Fruit fly (Drosophila melanogaster) whole organism, prepupa: ENCODE data around the gene Rpn3.

Experiments
- Blimp-1 ChIP-seq: fragments of 200-800 bp; sonication (Bioruptor generic); optimal IDR thresholded peaks from 3 replicates; lab custom pipeline; 2017; ENCODE audit warnings: missing biosample characterization, missing genetic modification characterization, mild to moderate bottlenecking, moderate library complexity, missing genetic modification reagents
- CG10631 ChIP-seq: fragments of 200-800 bp; sonication (Bioruptor generic); optimal IDR thresholded peaks from 2 replicates; lab custom pipeline; 2016; ENCODE audit warnings: missing biosample characterization, missing genetic modification characterization
- CG10669 ChIP-seq: fragments of 200-800 bp; sonication (Bioruptor generic); optimal IDR thresholded peaks from 3 replicates; lab custom pipeline; 2018; ENCODE audit warnings: missing biosample characterization, mild to moderate bottlenecking, missing genetic modification characterization, moderate library complexity
- CG11294 ChIP-seq: fragments of 200-800 bp; sonication (Bioruptor generic); IDR thresholded peaks from 2 replicates; pipeline ENCODE4 v1.3.6; 2022; ENCODE audit warnings: missing biosample characterization, missing genetic modification characterization
- CG11762 ChIP-seq: fragments of 200-800 bp; sonication (Bioruptor generic); optimal IDR thresholded peaks from 3 replicates; lab custom pipeline; 2016; ENCODE audit warnings: missing biosample characterization, missing genetic modification characterization; ENCODE audit not compliant: insufficient read depth
- CG15336 ChIP-seq: fragments of 200-800 bp; sonication (Bioruptor generic); IDR thresholded peaks from 2 replicates; pipeline ENCODE4 v1.3.6; 2022; ENCODE audit warnings: missing biosample characterization, missing genetic modification characterization
- CG16779 ChIP-seq: fragments of 200-800 bp; sonication (Bioruptor generic); optimal IDR thresholded peaks from 3 replicates; lab custom pipeline; 2017; ENCODE audit warnings: missing biosample characterization, mild to moderate bottlenecking, missing genetic modification characterization
- CG3032 ChIP-seq: fragments of 200-800 bp; optimal IDR thresholded peaks from 2 replicates; lab custom pipeline; 2019; ENCODE audit warnings: missing biosample characterization, mild to moderate bottlenecking, missing genetic modification characterization, moderate library complexity
- CG31627 ChIP-seq: fragments of 200-800 bp; sonication (Bioruptor generic); optimal IDR thresholded peaks from 3 replicates; lab custom pipeline; 2016; ENCODE audit warnings: missing biosample characterization, missing genetic modification characterization
- CG32006 ChIP-seq: fragments of 200-800 bp; sonication (Bioruptor generic); optimal IDR thresholded peaks from 3 replicates; lab custom pipeline; 2017; ENCODE audit warnings: missing biosample characterization, mild to moderate bottlenecking, missing genetic modification characterization
- CG6163 ChIP-seq: fragments of 200-800 bp; sonication (Bioruptor generic); IDR thresholded peaks from 3 replicates; pipeline ENCODE4 v1.3.6; 2022; ENCODE audit warnings: missing biosample characterization, missing genetic modification characterization
- CG6808 ChIP-seq: fragments of 200-800 bp; sonication (Bioruptor generic); optimal IDR thresholded peaks from 3 replicates; lab custom pipeline; 2017; ENCODE audit warnings: missing biosample characterization, missing genetic modification characterization, mild to moderate bottlenecking, moderate library complexity, missing genetic modification reagents
- CG8319 ChIP-seq: fragments of 200-800 bp; sonication (Bioruptor generic); optimal IDR thresholded peaks from 3 replicates; lab custom pipeline; 2016; ENCODE audit warnings: missing biosample characterization, missing genetic modification characterization
- CG9139 ChIP-seq: fragments of 200-800 bp; sonication (Bioruptor generic); optimal IDR thresholded peaks from 3 replicates; lab custom pipeline; 2017; ENCODE audit warnings: missing biosample characterization, mild to moderate bottlenecking, missing genetic modification characterization
- Eip75B ChIP-seq: fragments of 200-800 bp; sonication (Bioruptor generic); optimal IDR thresholded peaks from 3 replicates; lab custom pipeline; 2016; ENCODE audit warnings: missing biosample characterization, missing genetic modification characterization
- Eip78C ChIP-seq: fragments of 200-800 bp; sonication (Bioruptor generic); peaks from one replicate; lab custom pipeline; 2016; ENCODE audit warnings: missing biosample characterization, missing genetic modification characterization
- Eip93F ChIP-seq: fragments of 200-800 bp; sonication (Bioruptor generic); optimal IDR thresholded peaks from 2 replicates; lab custom pipeline; 2016; ENCODE audit warnings: missing biosample characterization, mild to moderate bottlenecking, missing genetic modification characterization
- Ets21C ChIP-seq: fragments of 200-800 bp; sonication (Bioruptor generic); optimal IDR thresholded peaks from 3 replicates; lab custom pipeline; 2016; ENCODE audit warnings: missing biosample characterization, missing genetic modification characterization
- Ets96B ChIP-seq: fragments of 200-800 bp; optimal IDR thresholded peaks from 2 replicates; lab custom pipeline; 2019; ENCODE audit warnings: missing biosample characterization, mild to moderate bottlenecking, missing genetic modification characterization, moderate library complexity
- Gug ChIP-seq: fragments of 200-800 bp; sonication (Bioruptor generic); IDR thresholded peaks from 2 replicates; pipeline ENCODE4 v1.3.6; 2022; ENCODE audit warnings: missing biosample characterization, missing genetic modification characterization
- Hr38 ChIP-seq: sonication (Bioruptor generic); optimal IDR thresholded peaks from 2 replicates; lab custom pipeline; 2016; ENCODE audit warnings: missing biosample characterization, missing genetic modification characterization
- Hr39 ChIP-seq: fragments of 200-800 bp; sonication (Bioruptor generic); optimal IDR thresholded peaks from 2 replicates; lab custom pipeline; 2016; ENCODE audit warnings: missing biosample characterization, missing genetic modification characterization
- Hr4 ChIP-seq: fragments of 200-800 bp; sonication (Bioruptor generic); optimal IDR thresholded peaks from 3 replicates; lab custom pipeline; 2016; ENCODE audit warnings: missing biosample characterization, missing genetic modification characterization
- Lpt ChIP-seq: fragments of 200-800 bp; sonication (Bioruptor generic); optimal IDR thresholded peaks from 3 replicates; lab custom pipeline; 2016; ENCODE audit warnings: missing biosample characterization, missing genetic modification characterization
- Met ChIP-seq: fragments of 200-800 bp; sonication (Bioruptor generic); optimal IDR thresholded peaks from 3 replicates; lab custom pipeline; 2016; ENCODE audit warnings: missing biosample characterization, missing genetic modification characterization
- OdsH ChIP-seq: fragments of 200-800 bp; sonication (Bioruptor generic); optimal IDR thresholded peaks from 3 replicates; lab custom pipeline; 2016; ENCODE audit warnings: missing biosample characterization, missing genetic modification characterization
- Smox ChIP-seq: fragments of 200-800 bp; sonication (Bioruptor generic); optimal IDR thresholded peaks from 3 replicates; lab custom pipeline; 2016; ENCODE audit warnings: missing biosample characterization, missing genetic modification characterization
- achi ChIP-seq: fragments of 200-800 bp; sonication (Bioruptor generic); optimal IDR thresholded peaks from 3 replicates; lab custom pipeline; 2016; ENCODE audit warnings: missing biosample characterization, missing genetic modification characterization
- acj6 ChIP-seq: fragments of 200-800 bp; sonication (Bioruptor generic); optimal IDR thresholded peaks from 3 replicates; lab custom pipeline; 2016; ENCODE audit warnings: missing biosample characterization, missing genetic modification characterization
- cyc ChIP-seq: fragments of 200-800 bp; sonication (Bioruptor generic); optimal IDR thresholded peaks from 3 replicates; lab custom pipeline; 2016; ENCODE audit warnings: missing biosample characterization, missing genetic modification characterization
- eg ChIP-seq: fragments of 200-800 bp; sonication (Bioruptor generic); IDR thresholded peaks from 3 replicates; pipeline ENCODE4 v1.3.6; 2022; ENCODE audit warnings: missing biosample characterization, missing genetic modification characterization
- esn ChIP-seq: fragments of 200-800 bp; sonication (Bioruptor generic); optimal IDR thresholded peaks from 2 replicates; lab custom pipeline; 2016; ENCODE audit warnings: missing biosample characterization, mild to moderate bottlenecking, missing genetic modification characterization, moderate library complexity
- fd59A ChIP-seq: fragments of 200-800 bp; sonication (Bioruptor generic); optimal IDR thresholded peaks from 2 replicates; lab custom pipeline; 2017; ENCODE audit warnings: missing biosample characterization, mild to moderate bottlenecking, missing genetic modification characterization, missing genetic modification reagents
- fd85E ChIP-seq: fragments of 200-800 bp; sonication (Bioruptor generic); optimal IDR thresholded peaks from 3 replicates; lab custom pipeline; 2016; ENCODE audit warnings: missing biosample characterization, missing genetic modification characterization
- lz ChIP-seq: fragments of 200-800 bp; sonication (Bioruptor generic); optimal IDR thresholded peaks from 3 replicates; lab custom pipeline; 2016; ENCODE audit warnings: missing biosample characterization, missing genetic modification characterization
- salr ChIP-seq, 2 experiments: fragments of 200-800 bp; sonication (Bioruptor generic); optimal IDR thresholded peaks; 3 replicates each; lab custom pipeline; 2016 to 2018; ENCODE audit warnings: missing biosample characterization in 2 of 2, missing genetic modification characterization in 2 of 2, mild to moderate bottlenecking in 1 of 2
- ss ChIP-seq, 2 experiments: fragments of 200-800 bp; sonication (Bioruptor generic); optimal IDR thresholded peaks; 2 replicates in 1 of 2; 3 replicates in 1 of 2; lab custom pipeline; 2017 to 2018; ENCODE audit warnings: mild to moderate bottlenecking in 2 of 2, missing biosample characterization in 2 of 2, missing genetic modification characterization in 2 of 2, moderate library complexity in 1 of 2
- svp ChIP-seq: fragments of 200-800 bp; sonication (Bioruptor generic); peaks from one replicate; lab custom pipeline; 2016; ENCODE audit warnings: missing biosample characterization, missing genetic modification characterization
- topi ChIP-seq: fragments of 200-800 bp; sonication (Bioruptor generic); optimal IDR thresholded peaks from 3 replicates; lab custom pipeline; 2016; ENCODE audit warnings: missing biosample characterization, missing genetic modification characterization
- vri ChIP-seq: fragments of 200-800 bp; sonication (Bioruptor generic); optimal IDR thresholded peaks from 3 replicates; lab custom pipeline; 2016; ENCODE audit warnings: missing biosample characterization, mild to moderate bottlenecking, missing genetic modification characterization

Gene Rpn3

DNA sequence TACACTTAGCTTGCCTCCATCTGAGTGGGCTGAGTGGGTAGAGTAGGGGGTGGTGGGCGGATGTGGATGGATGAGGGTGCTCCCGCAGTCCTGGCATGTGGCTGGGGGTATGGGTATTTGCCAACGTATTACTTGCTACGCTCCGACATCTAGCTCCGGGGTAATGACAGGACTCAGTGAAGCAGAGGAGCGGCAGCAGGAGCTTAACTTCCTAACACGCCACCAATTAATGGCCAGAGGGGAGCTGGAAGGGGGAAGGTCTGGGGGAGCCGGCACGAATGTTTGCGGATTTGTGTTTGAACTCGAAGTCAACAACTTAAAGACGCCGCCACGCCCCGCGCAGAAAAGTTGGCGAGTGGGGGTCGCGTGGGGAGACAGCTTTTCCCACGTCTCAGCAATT lies 33.3 kb upstream of the Rpn3 start:
- TF ChIP-seq CG31627, result no peak
- TF ChIP-seq svp (GFP tag; lab: Kevin White, UChicago), result peak; percentile 13

dm6 chr2L:19019160-19019592 lies 32.4 kb upstream of the Rpn3 start:
- peak in 1 of 2 experiments; percentile 1 for TF ChIP-seq salr (GFP tag; optimal IDR thresholded peaks at IDR 0.05; lab: Kevin White, UChicago)
- TF ChIP-seq fd59A (GFP tag; lab: Kevin White, UChicago), result no peak
- peak; percentile 21 for TF ChIP-seq esn (GFP tag; lab: Kevin White, UChicago)
- no peak for TF ChIP-seq fd85E (GFP tag; lab: Kevin White, UChicago)
- TF ChIP-seq Hr4 (GFP tag; lab: Kevin White, UChicago), result peak; percentile 20
- no peak for TF ChIP-seq CG15336
- no peak for TF ChIP-seq Ets21C (GFP tag; lab: Kevin White, UChicago)
- peak; percentile 45 for TF ChIP-seq CG32006
- peak; percentile 8 for TF ChIP-seq OdsH (GFP tag; lab: Kevin White, UChicago)
- no peak for TF ChIP-seq CG9139
- no peak for TF ChIP-seq CG8319 (GFP tag; lab: Kevin White, UChicago)
- TF ChIP-seq svp (GFP tag; lab: Kevin White, UChicago), result peak; percentile 62
- TF ChIP-seq Gug, result no peak
- peak; percentile 66 for TF ChIP-seq Eip78C (GFP tag; lab: Kevin White, UChicago)
- peak; percentile 6 for TF ChIP-seq Hr39 (GFP tag; lab: Kevin White, UChicago)
- no peak for TF ChIP-seq Lpt (GFP tag; lab: Kevin White, UChicago)
- TF ChIP-seq CG10669 (GFP tag; lab: Kevin White, UChicago), result no peak
- no peak for TF ChIP-seq Blimp-1
- TF ChIP-seq Met (GFP tag; lab: Kevin White, UChicago), result peak; percentile 25
- TF ChIP-seq lz (GFP tag; lab: Kevin White, UChicago), result peak; percentile 29
- no peak for TF ChIP-seq Eip93F (GFP tag; lab: Kevin White, UChicago)
- TF ChIP-seq topi (GFP tag; lab: Kevin White, UChicago), result no peak
- peak; percentile 41 for TF ChIP-seq CG6808 (GFP tag; lab: Kevin White, UChicago)
- TF ChIP-seq CG10631 (GFP tag; lab: Kevin White, UChicago), result peak; percentile 30
- TF ChIP-seq Smox (GFP tag; lab: Kevin White, UChicago), result peak; percentile 26
- peak; percentile 5 for TF ChIP-seq CG3032 (tag; lab: Kevin White, UChicago)
- TF ChIP-seq CG16779, result no peak
- TF ChIP-seq vri (GFP tag; lab: Kevin White, UChicago), result no peak
- TF ChIP-seq CG31627, result no peak
- no peak for TF ChIP-seq CG11762

DNA sequence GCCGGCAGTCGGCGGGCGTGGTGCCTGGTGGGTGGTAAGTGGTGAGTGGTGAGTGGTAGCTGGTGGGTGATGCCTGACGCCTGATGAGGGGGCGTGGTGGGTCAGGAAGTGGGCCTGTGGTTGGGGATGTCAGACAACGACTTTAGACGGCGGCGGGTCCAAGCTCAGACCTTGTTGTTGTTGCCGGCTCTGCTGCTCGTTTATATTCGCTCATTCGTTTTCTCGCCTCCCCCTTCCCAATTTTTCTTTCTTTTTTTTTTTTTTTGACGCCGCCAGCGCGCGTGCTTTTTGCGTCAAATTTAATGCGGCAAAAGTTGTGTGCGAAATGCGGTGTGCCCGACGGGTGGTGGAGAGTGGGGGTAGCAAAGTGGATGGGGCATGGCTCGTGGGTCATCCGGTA lies 31.9 kb upstream of the Rpn3 start:
- TF ChIP-seq CG10669 (GFP tag; lab: Kevin White, UChicago) (no peak), eg (GFP tag; lab: Robert Waterston, UW) (no peak), lz (GFP tag; lab: Kevin White, UChicago) (no peak), CG11294 (GFP tag; lab: Robert Waterston, UW) (no peak), CG8319 (GFP tag; lab: Kevin White, UChicago) (no peak), cyc (GFP tag; lab: Kevin White, UChicago) (no peak), Hr38 (no peak), achi (GFP tag; lab: Kevin White, UChicago) (no peak), Hr4 (GFP tag; lab: Kevin White, UChicago) (no peak), Eip75B (no peak), CG6163 (GFP tag; lab: Robert Waterston, UW) (no peak), vri (GFP tag; lab: Kevin White, UChicago) (no peak), Eip78C (GFP tag; lab: Kevin White, UChicago) (no peak), CG6808 (GFP tag; lab: Kevin White, UChicago) (no peak), CG11762 (no peak), ss (GFP tag; optimal IDR thresholded peaks at IDR 0.05; lab: Kevin White, UChicago) (no peak), CG9139 (no peak), Ets96B (tag; lab: Kevin White, UChicago) (no peak), acj6 (GFP tag; lab: Kevin White, UChicago) (no peak)
- TF ChIP-seq, all 60 proteins: peak for 0
